Worm (Caenorhabditis elegans) whole organism, early embryonic: ENCODE data around the gene Y57G7A.5.

Experiments
- ama-1 ChIP-seq: fragments of 150-350 bp; optimal IDR thresholded peaks from 2 replicates; lab custom pipeline; 2014
- ets-7 ChIP-seq: sonication (generic microtip); optimal IDR thresholded peaks from 2 replicates; lab custom pipeline; 2016; ENCODE audit warnings: missing genotype, missing genetic modification characterization, missing compliant biosample characterization
- hmbx-1 ChIP-seq: sonication (generic microtip); optimal IDR thresholded peaks from 2 replicates; lab custom pipeline; 2016; ENCODE audit warnings: mild to moderate bottlenecking, missing genetic modification characterization, missing compliant biosample characterization
- hmg-4 ChIP-seq: fragments of 200-800 bp; sonication (Bioruptor generic); optimal IDR thresholded peaks from 2 replicates; lab custom pipeline; 2018; ENCODE audit warnings: mild to moderate bottlenecking, missing genetic modification characterization, missing compliant biosample characterization
- pes-1 ChIP-seq: fragments of 200-800 bp; sonication (Bioruptor generic); IDR thresholded peaks from 2 replicates; pipeline ENCODE4 v1.3.6; 2022; ENCODE audit warnings: missing genetic modification reagents, missing genetic modification characterization, missing compliant biosample characterization
- sea-1 ChIP-seq: fragments of 200-800 bp; sonication (Bioruptor generic); conservative IDR thresholded peaks from 2 replicates; pipeline ENCODE4 v1.3.6; 2022; ENCODE audit warnings: missing genetic modification characterization, missing compliant biosample characterization
- tra-4 ChIP-seq: sonication (generic microtip); optimal IDR thresholded peaks from 2 replicates; lab custom pipeline; 2017; ENCODE audit warnings: missing genetic modification characterization, missing compliant biosample characterization

- TF ChIP-seq pes-1 (no peak), ets-7 (tag; lab: Kevin White, UChicago) (no peak), sea-1 (no peak), hmbx-1 (tag; lab: Kevin White, UChicago) (no peak), ama-1 (no peak), tra-4 (tag; lab: Kevin White, UChicago) (no peak), hmg-4 (GFP tag; lab: Kevin White, UChicago) (no peak)
Observed at ce11 chrII:1309892-1310516, 34.7 kb upstream of the Y57G7A.5 start, which contains the start of the genes alh-6 and fcho-1.
